Worm (Caenorhabditis elegans) whole organism, L3 larva: Measurements from ENCODE around the gene ptr-6.

ENCODE experiments used
- ZK546.5 ChIP-seq: sonication (generic microtip); optimal IDR thresholded peaks from 2 replicates; lab custom pipeline; 2017; ENCODE audit warnings: missing biosample characterization, missing genetic modification characterization
- aly-2 ChIP-seq: fragments of 150-350 bp; optimal IDR thresholded peaks from 2 replicates; lab custom pipeline; 2014; ENCODE audit warnings: missing biosample characterization, missing genetic modification characterization
- ama-1 ChIP-seq: fragments of 150-350 bp; optimal IDR thresholded peaks from 2 replicates; lab custom pipeline; 2018
- ceh-82 ChIP-seq: fragments of 150-350 bp; optimal IDR thresholded peaks from 2 replicates; lab custom pipeline; 2014; ENCODE audit warnings: missing biosample characterization, missing genetic modification characterization
- daf-12 ChIP-seq: fragments of 150-350 bp; optimal IDR thresholded peaks from 2 replicates; lab custom pipeline; 2014; ENCODE audit warnings: missing biosample characterization, missing genetic modification reagents, missing genetic modification characterization
- egl-27 ChIP-seq: sonication (generic microtip); optimal IDR thresholded peaks from 4 replicates; lab custom pipeline; 2017; ENCODE audit warnings: missing biosample characterization, missing genetic modification reagents, missing genetic modification characterization
- elt-2 ChIP-seq: sonication (generic microtip); optimal IDR thresholded peaks from 2 replicates; lab custom pipeline; 2016; ENCODE audit warnings: missing genetic modification reagents, mild to moderate bottlenecking, missing genetic modification characterization, missing compliant biosample characterization
- fkh-10 ChIP-seq: sonication (generic microtip); optimal IDR thresholded peaks from 2 replicates; lab custom pipeline; 2017; ENCODE audit warnings: missing biosample characterization, missing genetic modification reagents, missing genetic modification characterization
- fkh-2 ChIP-seq: fragments of 150-350 bp; optimal IDR thresholded peaks from 2 replicates; lab custom pipeline; 2014; ENCODE audit warnings: missing biosample characterization, missing genetic modification reagents, missing genetic modification characterization
- lsy-12 ChIP-seq: sonication (generic microtip); optimal IDR thresholded peaks from 2 replicates; lab custom pipeline; 2016; ENCODE audit warnings: mild to moderate bottlenecking, missing genetic modification characterization, missing compliant biosample characterization
- nfya-1 ChIP-seq: sonication (generic microtip); optimal IDR thresholded peaks from 2 replicates; lab custom pipeline; 2017; ENCODE audit warnings: missing genetic modification characterization, mild to moderate bottlenecking, missing compliant biosample characterization, antibody characterized with exemption, moderate library complexity; ENCODE audit not compliant: insufficient read depth
- nhr-11 ChIP-seq: fragments of 150-350 bp; optimal IDR thresholded peaks from 2 replicates; lab custom pipeline; 2014; ENCODE audit warnings: missing biosample characterization, missing genetic modification characterization
- nhr-23 ChIP-seq: fragments of 150-350 bp; optimal IDR thresholded peaks from 2 replicates; lab custom pipeline; 2014; ENCODE audit warnings: missing biosample characterization, missing genetic modification reagents, missing genetic modification characterization
- nhr-237 ChIP-seq: fragments of 150-350 bp; optimal IDR thresholded peaks from 2 replicates; lab custom pipeline; 2014; ENCODE audit warnings: missing biosample characterization, missing genetic modification characterization
- nhr-25 ChIP-seq: sonication (generic microtip); optimal IDR thresholded peaks from 2 replicates; lab custom pipeline; 2017; ENCODE audit warnings: missing biosample characterization, missing genetic modification characterization
- nhr-67 ChIP-seq: fragments of 150-350 bp; optimal IDR thresholded peaks from 2 replicates; lab custom pipeline; 2014; ENCODE audit warnings: missing biosample characterization, missing genetic modification characterization
- nhr-76 ChIP-seq: fragments of 150-350 bp; sonication (generic microtip); optimal IDR thresholded peaks from 5 replicates; lab custom pipeline; 2014; ENCODE audit warnings: missing biosample characterization, missing genetic modification characterization
- pqm-1 ChIP-seq: fragments of 150-350 bp; optimal IDR thresholded peaks from 2 replicates; lab custom pipeline; 2017; ENCODE audit warnings: missing biosample characterization, missing genetic modification characterization, inconsistent platforms
- snpc-4 ChIP-seq: fragments of 150-350 bp; optimal IDR thresholded peaks from 2 replicates; lab custom pipeline; 2014; ENCODE audit warnings: missing biosample characterization, missing genetic modification characterization
- tbx-2 ChIP-seq: sonication (generic microtip); optimal IDR thresholded peaks from 2 replicates; lab custom pipeline; 2016; ENCODE audit warnings: mild to moderate bottlenecking, missing genetic modification characterization, missing compliant biosample characterization
- unc-39 ChIP-seq: sonication (generic microtip); optimal IDR thresholded peaks from 4 replicates; lab custom pipeline; 2017; ENCODE audit warnings: missing biosample characterization, missing genetic modification characterization
- unc-62 ChIP-seq: fragments of 150-350 bp; sonication (generic microtip); optimal IDR thresholded peaks from 4 replicates; lab custom pipeline; 2014; ENCODE audit warnings: missing biosample characterization, missing genetic modification reagents, missing genetic modification characterization
- ztf-11 ChIP-seq: fragments of 150-350 bp; optimal IDR thresholded peaks from 2 replicates; lab custom pipeline; 2014; ENCODE audit warnings: missing biosample characterization, missing genetic modification characterization
- ztf-4 ChIP-seq: fragments of 150-350 bp; optimal IDR thresholded peaks from 2 replicates; lab custom pipeline; 2014; ENCODE audit warnings: missing biosample characterization, missing genetic modification characterization

ptr-6 gene

ce11 chrII:5200205-5200604 is 46.4 kb downstream of the ptr-6 start:
- TF ChIP-seq snpc-4 (tag; lab: Kevin White, UChicago) (peak; percentile 78), nfya-1 (tag; lab: Kevin White, UChicago) (peak; percentile 6), elt-2 (tag; lab: Kevin White, UChicago) (peak; percentile 40)

- no peak for TF ChIP-seq nhr-67 (tag; lab: Kevin White, UChicago)
- TF ChIP-seq pqm-1 (tag; lab: Kevin White, UChicago), result no peak
These were observed 47.1 kb downstream of the ptr-6 start, which contains the start of gene msp-50 for ce11 chrII:5199497-5199896. TSS of gene msp-50 (plus strand) at chrII:5199797.

- TF ChIP-seq unc-39 (no peak), fkh-2 (tag; lab: Kevin White, UChicago) (no peak), ztf-4 (tag; lab: Kevin White, UChicago) (no peak), ZK546.5 (tag; lab: Kevin White, UChicago) (no peak), nhr-237 (tag; lab: Kevin White, UChicago) (no peak), nhr-25 (tag; lab: Kevin White, UChicago) (no peak), tbx-2 (tag; lab: Kevin White, UChicago) (no peak), lsy-12 (tag; lab: Kevin White, UChicago) (no peak), daf-12 (no peak), ceh-82 (tag; lab: Kevin White, UChicago) (no peak), nfya-1 (tag; lab: Kevin White, UChicago) (no peak), unc-62 (no peak), fkh-10 (GFP tag; lab: Kevin White, UChicago) (no peak), ama-1 (no peak), pqm-1 (tag; lab: Kevin White, UChicago) (no peak), nhr-11 (no peak)
These were observed 51.1 kb downstream of the ptr-6 start, which contains the start of gene C34F11.5 for ce11 chrII:5195504-5195903. TSS of gene C34F11.5 (plus strand) at chrII:5195804.

ce11 chrII:5194066-5194465 is 52.6 kb downstream of the ptr-6 start, which contains the start of gene msp-49:
TSS of gene msp-49 (plus strand) at chrII:5194366.
- TF ChIP-seq aly-2 (tag; lab: Kevin White, UChicago) (no peak), ZK546.5 (tag; lab: Kevin White, UChicago) (no peak), ceh-82 (tag; lab: Kevin White, UChicago) (no peak), fkh-10 (GFP tag; lab: Kevin White, UChicago) (no peak), ztf-11 (tag; lab: Kevin White, UChicago) (no peak), egl-27 (tag; lab: Kevin White, UChicago) (no peak), nhr-76 (tag; lab: Kevin White, UChicago) (no peak), nhr-23 (no peak)
